Worm (Caenorhabditis elegans): Measurements from ENCODE around the gene K06H7.2.

- TF ChIP-seq sea-2 (GFP tag; IDR thresholded peaks at IDR 0.05), result no peak
- no peak for TF ChIP-seq hrde-1 (tag; optimal IDR thresholded peaks at IDR 0.05; ENCODE audit: borderline replicate concordance)
- no peak for TF ChIP-seq Y53G8AR.9 (GFP tag; conservative IDR thresholded peaks at IDR 0.05)
- TF ChIP-seq C06A6.2 (GFP tag; conservative IDR thresholded peaks at IDR 0.05), result no peak
Measured at ce11 chrIII:8098116-8098515, 4.7 kb downstream of the K06H7.2 start, which contains the start of gene K06H7.8.

Measured in whole organism, young adult.